Worm (Caenorhabditis elegans): Measurements from ENCODE around the gene srg-40.

- TF ChIP-seq W03F9.2 (tag; optimal IDR thresholded peaks at IDR 0.05), result no peak
- no peak for TF ChIP-seq dao-5 (tag; optimal IDR thresholded peaks at IDR 0.05)
- TF ChIP-seq him-1 (tag; optimal IDR thresholded peaks at IDR 0.05), result no peak
These were observed 32.6 kb downstream of the srg-40 start for ce11 chrV:11131801-11132200.
